Worm (Caenorhabditis elegans) whole organism, L4 larva: ENCODE data around the gene dod-6.

Experiments used
- D1046.2 ChIP-seq: fragments of 200-800 bp; sonication (Bioruptor generic); IDR thresholded peaks from 2 replicates; pipeline ENCODE4 v1.3.6; 2022; ENCODE audit warnings: missing genetic modification characterization, missing compliant biosample characterization
- F10B5.3 ChIP-seq: sonication (generic microtip); optimal IDR thresholded peaks from 2 replicates; lab custom pipeline; 2016; ENCODE audit warnings: mild to moderate bottlenecking, missing genetic modification characterization, missing compliant biosample characterization
- F26F4.8 ChIP-seq: fragments of 200-800 bp; sonication (Bioruptor generic); conservative IDR thresholded peaks from 2 replicates; pipeline ENCODE4 v1.3.6; 2022; ENCODE audit warnings: missing genetic modification characterization, missing compliant biosample characterization
- F37D6.2 ChIP-seq: sonication (generic microtip); optimal IDR thresholded peaks from 2 replicates; lab custom pipeline; 2016; ENCODE audit warnings: mild to moderate bottlenecking, missing genetic modification characterization, missing compliant biosample characterization
- F44E2.7 ChIP-seq: fragments of 200-800 bp; sonication (Bioruptor generic); IDR thresholded peaks from 2 replicates; pipeline ENCODE4 v2.1.2; 2022; ENCODE audit warnings: missing genetic modification characterization, missing compliant biosample characterization
- F49E8.2 ChIP-seq: sonication (generic microtip); optimal IDR thresholded peaks from 2 replicates; lab custom pipeline; 2016; ENCODE audit warnings: missing compliant biosample characterization, mild to moderate bottlenecking, missing genetic modification characterization, borderline replicate concordance
- T20F7.1 ChIP-seq: fragments of 200-800 bp; sonication (Bioruptor generic); optimal IDR thresholded peaks from 2 replicates; lab custom pipeline; 2018; ENCODE audit warnings: mild to moderate bottlenecking, missing genetic modification characterization, missing compliant biosample characterization
- T26A8.4 ChIP-seq: fragments of 200-800 bp; sonication (Bioruptor generic); IDR thresholded peaks from 2 replicates; pipeline ENCODE4 v1.3.6; 2022; ENCODE audit warnings: missing genetic modification characterization, missing compliant biosample characterization
- Y105C5A.15 ChIP-seq: fragments of 200-800 bp; sonication (Bioruptor generic); IDR thresholded peaks from 2 replicates; pipeline ENCODE4 v1.3.6; 2022; ENCODE audit warnings: missing genetic modification characterization, missing compliant biosample characterization
- Y75B8A.6 ChIP-seq: fragments of 200-800 bp; sonication (Bioruptor generic); IDR thresholded peaks from 2 replicates; pipeline ENCODE4 v1.3.6; 2022; ENCODE audit warnings: missing genetic modification reagents, missing genetic modification characterization, missing compliant biosample characterization
- ZK337.2 ChIP-seq: fragments of 200-800 bp; sonication (Bioruptor generic); IDR thresholded peaks from 2 replicates; pipeline ENCODE4 v1.3.6; 2022; ENCODE audit warnings: missing genetic modification reagents, missing genetic modification characterization, missing compliant biosample characterization
- aha-1 ChIP-seq: fragments of 150-350 bp; peaks from one replicate; lab custom pipeline; 2014; ENCODE audit warnings: missing biosample characterization, missing genetic modification characterization
- ama-1 ChIP-seq: fragments of 150-350 bp; optimal IDR thresholded peaks from 2 replicates; lab custom pipeline; 2014; ENCODE audit warnings: inconsistent platforms, mixed read lengths
- arid-1 ChIP-seq: fragments of 200-800 bp; sonication (Bioruptor generic); conservative IDR thresholded peaks from 2 replicates; pipeline ENCODE4 v1.3.6; 2022; ENCODE audit warnings: missing genetic modification reagents, missing genetic modification characterization, missing compliant biosample characterization
- ceh-28 ChIP-seq: fragments of 150-350 bp; optimal IDR thresholded peaks from 2 replicates; lab custom pipeline; 2014; ENCODE audit warnings: missing biosample characterization, missing genetic modification reagents, missing genetic modification characterization
- ceh-32 ChIP-seq: sonication (generic microtip); optimal IDR thresholded peaks from 2 replicates; lab custom pipeline; 2016; ENCODE audit warnings: mild to moderate bottlenecking, missing genetic modification characterization, missing compliant biosample characterization; ENCODE audit not compliant: poor library complexity
- ceh-82 ChIP-seq: sonication (generic microtip); optimal IDR thresholded peaks from 2 replicates; lab custom pipeline; 2017; ENCODE audit warnings: missing biosample characterization, missing genetic modification characterization
- cey-2 ChIP-seq: sonication (generic microtip); optimal IDR thresholded peaks from 3 replicates; lab custom pipeline; 2017; ENCODE audit warnings: missing genetic modification characterization, mild to moderate bottlenecking, missing compliant biosample characterization, antibody characterized with exemption, borderline replicate concordance; ENCODE audit not compliant: insufficient read depth
- ctbp-1 ChIP-seq: fragments of 200-800 bp; sonication (Bioruptor generic); IDR thresholded peaks from 2 replicates; pipeline ENCODE4 v1.3.6; 2022; ENCODE audit warnings: missing genetic modification reagents, missing genetic modification characterization, missing compliant biosample characterization
- daf-19 ChIP-seq: fragments of 200-800 bp; sonication (Bioruptor generic); conservative IDR thresholded peaks from 2 replicates; pipeline ENCODE4 v1.3.6; 2022; ENCODE audit warnings: missing genetic modification characterization, missing compliant biosample characterization
- dmd-6 ChIP-seq: fragments of 200-800 bp; sonication (Bioruptor generic); IDR thresholded peaks from 2 replicates; pipeline ENCODE4 v1.3.6; 2022; ENCODE audit warnings: missing genetic modification reagents, missing genetic modification characterization, missing compliant biosample characterization
- dmd-9 ChIP-seq: fragments of 200-800 bp; sonication (Bioruptor generic); IDR thresholded peaks from 2 replicates; pipeline ENCODE4 v1.3.6; 2022; ENCODE audit warnings: missing genetic modification reagents, missing genetic modification characterization, missing compliant biosample characterization
- dpl-1 ChIP-seq: fragments of 150-350 bp; optimal IDR thresholded peaks from 2 replicates; lab custom pipeline; 2014; ENCODE audit warnings: missing biosample characterization, missing genetic modification reagents, missing genetic modification characterization
- duxl-1 ChIP-seq: sonication (generic microtip); optimal IDR thresholded peaks from 2 replicates; lab custom pipeline; 2016; ENCODE audit warnings: mild to moderate bottlenecking, missing genetic modification characterization, moderate library complexity, missing compliant biosample characterization; ENCODE audit not compliant: poor library complexity
- dve-1 ChIP-seq: sonication (generic microtip); optimal IDR thresholded peaks from 2 replicates; lab custom pipeline; 2017; ENCODE audit warnings: antibody characterized with exemption, mild to moderate bottlenecking, missing genetic modification characterization, missing compliant biosample characterization; ENCODE audit not compliant: insufficient read depth
- egl-27 ChIP-seq: sonication (generic microtip); optimal IDR thresholded peaks from 3 replicates; lab custom pipeline; 2017; ENCODE audit warnings: missing biosample characterization, missing genetic modification reagents, missing genetic modification characterization
- egl-43 ChIP-seq: fragments of 200-800 bp; sonication (Bioruptor generic); IDR thresholded peaks from 2 replicates; pipeline ENCODE4 v1.3.6; 2022; ENCODE audit warnings: missing genetic modification reagents, missing genetic modification characterization, missing compliant biosample characterization
- fkh-10 ChIP-seq: fragments of 150-350 bp; optimal IDR thresholded peaks from 2 replicates; lab custom pipeline; 2014; ENCODE audit warnings: missing biosample characterization, missing genetic modification reagents, missing genetic modification characterization
- hif-1 ChIP-seq, 2 experiments: sonication (generic microtip); optimal IDR thresholded peaks; 2 replicates each; lab custom pipeline; 2016 to 2017; ENCODE audit warnings: missing compliant biosample characterization in 2 of 2, missing genetic modification characterization in 2 of 2, missing genetic modification reagents in 2 of 2, missing genotype in 2 of 2, mild to moderate bottlenecking in 1 of 2
- hlh-11 ChIP-seq: fragments of 200-800 bp; sonication (Bioruptor generic); optimal IDR thresholded peaks from 2 replicates; lab custom pipeline; 2018; ENCODE audit warnings: mild to moderate bottlenecking, missing genetic modification characterization, missing compliant biosample characterization
- hmg-1.1 ChIP-seq: fragments of 200-800 bp; sonication (Bioruptor generic); IDR thresholded peaks from 2 replicates; pipeline ENCODE4 v1.3.6; 2022; ENCODE audit warnings: missing genetic modification reagents, missing genetic modification characterization, missing compliant biosample characterization
- lin-15B ChIP-seq: fragments of 150-350 bp; sonication (generic microtip); optimal IDR thresholded peaks from 3 replicates; lab custom pipeline; 2014; ENCODE audit warnings: missing biosample characterization, missing genetic modification characterization
- lin-38 ChIP-seq: fragments of 200-800 bp; sonication (Bioruptor generic); IDR thresholded peaks from 2 replicates; pipeline ENCODE4 v1.3.6; 2022; ENCODE audit warnings: missing genetic modification reagents, missing genetic modification characterization, missing compliant biosample characterization
- lsy-2 ChIP-seq, 2 experiments: fragments of 150-350 bp in 1 of 2; sonication (generic microtip) in 1 of 2; optimal IDR thresholded peaks; 2 replicates each; lab custom pipeline; 2014 to 2017; ENCODE audit warnings: missing biosample characterization in 2 of 2, missing genetic modification characterization in 2 of 2
- mep-1 ChIP-seq: fragments of 150-350 bp; sonication (generic microtip); optimal IDR thresholded peaks from 3 replicates; lab custom pipeline; 2014; ENCODE audit warnings: missing biosample characterization, missing genetic modification characterization
- mxl-2 ChIP-seq: fragments of 200-800 bp; sonication (Bioruptor generic); conservative IDR thresholded peaks from 2 replicates; pipeline ENCODE4 v1.3.6; 2022; ENCODE audit warnings: missing genetic modification reagents, missing genetic modification characterization, missing compliant biosample characterization
- nhr-10 ChIP-seq: fragments of 150-350 bp; optimal IDR thresholded peaks from 2 replicates; lab custom pipeline; 2014; ENCODE audit warnings: missing biosample characterization, missing genetic modification characterization
- nhr-237 ChIP-seq: sonication (generic microtip); optimal IDR thresholded peaks from 2 replicates; lab custom pipeline; 2017; ENCODE audit warnings: missing biosample characterization, missing genetic modification characterization
- nhr-25 ChIP-seq: sonication (generic microtip); optimal IDR thresholded peaks from 2 replicates; lab custom pipeline; 2017; ENCODE audit warnings: missing genetic modification characterization, mild to moderate bottlenecking, missing compliant biosample characterization, antibody characterized with exemption, moderate library complexity, borderline replicate concordance; ENCODE audit not compliant: insufficient read depth
- nhr-6 ChIP-seq: fragments of 150-350 bp; optimal IDR thresholded peaks from 2 replicates; lab custom pipeline; 2014; ENCODE audit warnings: missing biosample characterization, missing genetic modification characterization
- nhr-77 ChIP-seq: fragments of 150-350 bp; optimal IDR thresholded peaks from 2 replicates; lab custom pipeline; 2014; ENCODE audit warnings: missing biosample characterization, missing genetic modification characterization
- set-16 ChIP-seq: fragments of 200-800 bp; sonication (Bioruptor generic); IDR thresholded peaks from 2 replicates; pipeline ENCODE4 v1.3.6; 2022; ENCODE audit warnings: missing genetic modification reagents, missing genetic modification characterization, missing compliant biosample characterization
- skn-1 ChIP-seq: fragments of 150-350 bp; optimal IDR thresholded peaks from 2 replicates; lab custom pipeline; 2014; ENCODE audit warnings: missing biosample characterization, missing genetic modification characterization
- snpc-4 ChIP-seq: fragments of 150-350 bp; optimal IDR thresholded peaks from 2 replicates; lab custom pipeline; 2014; ENCODE audit warnings: missing biosample characterization, missing genetic modification characterization
- spr-1 ChIP-seq: sonication (generic microtip); optimal IDR thresholded peaks from 2 replicates; lab custom pipeline; 2016; ENCODE audit warnings: mild to moderate bottlenecking, missing genetic modification characterization, missing compliant biosample characterization
- unc-62 ChIP-seq, 3 experiments: fragments of 150-350 bp in 1 of 3; sonication (generic microtip); optimal IDR thresholded peaks in 2 of 3; peaks in 1 of 3; 1 replicate in 1 of 3; 2 replicates in 2 of 3; lab custom pipeline; 2014 to 2017; ENCODE audit warnings: missing biosample characterization in 3 of 3, missing genetic modification characterization in 3 of 3, missing genetic modification reagents in 3 of 3, missing genotype in 1 of 3
- ztf-7 ChIP-seq: fragments of 150-350 bp; optimal IDR thresholded peaks from 2 replicates; lab custom pipeline; 2014; ENCODE audit warnings: missing biosample characterization, missing genetic modification characterization

The dod-6 gene

DNA sequence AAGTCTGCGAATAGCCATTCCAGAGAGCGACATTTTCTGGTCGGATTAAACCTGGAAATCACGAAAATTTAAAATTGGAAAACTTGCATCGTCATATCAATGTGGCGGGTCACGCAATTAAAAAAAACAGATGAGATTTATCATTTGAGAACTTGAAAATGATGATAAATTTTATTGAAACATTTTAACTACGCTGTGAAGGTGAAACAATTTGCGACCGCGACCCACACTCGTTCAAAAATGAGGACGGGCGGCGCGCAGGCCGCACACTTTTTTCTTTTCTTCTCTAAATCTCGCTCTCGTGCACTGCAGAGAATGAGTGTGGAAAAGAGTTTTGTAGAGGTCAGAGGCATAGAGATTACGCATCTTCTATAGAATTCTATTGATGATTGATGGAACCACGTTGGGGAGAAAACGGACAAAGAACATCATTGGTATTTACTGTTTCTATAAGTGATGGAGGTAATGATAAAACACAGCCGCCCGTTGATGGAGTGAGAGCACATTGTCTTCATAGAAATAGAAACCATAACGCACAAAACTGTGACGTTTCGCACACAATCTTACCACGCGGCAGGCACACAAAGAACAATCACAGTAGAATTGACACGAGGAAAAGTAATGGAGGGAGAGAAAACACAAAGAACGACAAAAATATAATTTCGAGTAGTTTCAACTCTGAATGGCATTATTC, 19.2 kb downstream of the dod-6 start, which contains the start of gene cts-1 (continued):
- TF ChIP-seq mep-1 (tag; lab: Kevin White, UChicago) (peak; percentile 89), nhr-10 (tag; lab: Kevin White, UChicago) (peak; percentile 68), cey-2 (tag; lab: Kevin White, UChicago) (peak; percentile 69), T26A8.4 (GFP tag; lab: Robert Waterston, UW) (no peak), dpl-1 (GFP tag; lab: Kevin White, UChicago) (peak; percentile 61), ceh-28 (tag; lab: Kevin White, UChicago) (no peak), egl-43 (GFP tag; lab: Robert Waterston, UW) (no peak), F10B5.3 (tag; lab: Kevin White, UChicago) (no peak), aha-1 (tag; lab: Kevin White, UChicago) (peak; percentile 96), skn-1 (no peak), ama-1 (lab: Kevin White, UChicago) (peak; percentile 68), T20F7.1 (GFP tag; lab: Kevin White, UChicago) (no peak), snpc-4 (tag; lab: Kevin White, UChicago) (no peak), F26F4.8 (GFP tag; lab: Robert Waterston, UW) (no peak), hmg-1.1 (GFP tag; lab: Robert Waterston, UW) (no peak), unc-62 (GFP tag; optimal IDR thresholded peaks at IDR 0.05 in 1 of 2; lab: Kevin White, UChicago) (no peak), unc-62 (tag; optimal IDR thresholded peaks at IDR 0.05; lab: Kevin White, UChicago) (no peak), lin-38 (GFP tag; lab: Robert Waterston, UW) (no peak), dve-1 (tag; lab: Kevin White, UChicago) (peak; percentile 97), Y105C5A.15 (no peak), lin-15B (tag; lab: Kevin White, UChicago) (no peak), set-16 (GFP tag; lab: Robert Waterston, UW) (no peak), F44E2.7 (GFP tag; lab: Robert Waterston, UW) (no peak), F37D6.2 (tag; lab: Kevin White, UChicago) (no peak), duxl-1 (tag; lab: Kevin White, UChicago) (peak; percentile 66), lsy-2 (tag; optimal IDR thresholded peaks at IDR 0.05; lab: Kevin White, UChicago) (peak; percentile 72 to 92), dmd-9 (GFP tag; lab: Robert Waterston, UW) (no peak), ztf-7 (tag; lab: Kevin White, UChicago) (peak; percentile 34), daf-19 (GFP tag; lab: Robert Waterston, UW) (no peak), ceh-32 (tag; lab: Kevin White, UChicago) (no peak), nhr-6 (tag; lab: Kevin White, UChicago) (peak; percentile 84), nhr-25 (peak; percentile 50), mxl-2 (no peak)
- TF ChIP-seq, all 104 proteins: peak for 29

ce11 chrIII:10218587-10218986, 21.1 kb downstream of the dod-6 start, which contains the start of the genes rde-4 and cox-14:
Gene rde-4, minus strand, starts transcription at chrIII:10218646.
Gene cox-14, plus strand, starts transcription at chrIII:10218942.
- TF ChIP-seq mep-1 (tag; lab: Kevin White, UChicago): peak; percentile 89
- no peak for TF ChIP-seq ZK337.2 (GFP tag; lab: Robert Waterston, UW)
- TF ChIP-seq hlh-11 (tag; lab: Kevin White, UChicago): no peak
- peak; percentile 84 for TF ChIP-seq nhr-6 (tag; lab: Kevin White, UChicago)
- peak; percentile 23 for TF ChIP-seq fkh-10 (GFP tag; lab: Kevin White, UChicago)
- no peak for TF ChIP-seq ceh-82
- TF ChIP-seq hif-1 (tag; optimal IDR thresholded peaks at IDR 0.05; lab: Kevin White, UChicago): no peak
- TF ChIP-seq dmd-6: no peak
- TF ChIP-seq egl-27 (tag; lab: Kevin White, UChicago): peak; percentile 9
- no peak for TF ChIP-seq nhr-237 (tag; lab: Kevin White, UChicago)
- no peak for TF ChIP-seq F26F4.8 (GFP tag; lab: Robert Waterston, UW)
- no peak for TF ChIP-seq arid-1 (GFP tag; lab: Robert Waterston, UW)
- peak; percentile 30 for TF ChIP-seq F37D6.2 (tag; lab: Kevin White, UChicago)
- TF ChIP-seq ctbp-1: no peak
- no peak for TF ChIP-seq D1046.2
- no peak for TF ChIP-seq spr-1 (tag; lab: Kevin White, UChicago)
- TF ChIP-seq F10B5.3 (tag; lab: Kevin White, UChicago): no peak
- TF ChIP-seq nhr-77: peak; percentile 66
- TF ChIP-seq F49E8.2 (tag; lab: Kevin White, UChicago): no peak
- TF ChIP-seq ceh-32 (tag; lab: Kevin White, UChicago): no peak
- no peak for TF ChIP-seq Y75B8A.6 (GFP tag; lab: Robert Waterston, UW)
- TF ChIP-seq skn-1: no peak
- TF ChIP-seq hmg-1.1 (GFP tag; lab: Robert Waterston, UW): no peak
- no peak for TF ChIP-seq set-16 (GFP tag; lab: Robert Waterston, UW)
